Fruit fly (Drosophila melanogaster) whole organism, embryonic: Measurements from ENCODE around the gene CG12081.

Source experiments
- Adf1 ChIP-seq: fragments of 200-800 bp; sonication (Bioruptor generic); IDR thresholded peaks from 2 replicates; pipeline ENCODE4 v1.3.6; 2022; ENCODE audit warnings: missing biosample characterization, missing genetic modification characterization
- Antp ChIP-seq: fragments of 200-800 bp; sonication (Bioruptor generic); optimal IDR thresholded peaks from 3 replicates; lab custom pipeline; 2016; ENCODE audit warnings: missing biosample characterization, missing genetic modification characterization
- Awh ChIP-seq: fragments of 200-800 bp; sonication (Bioruptor generic); IDR thresholded peaks from 2 replicates; pipeline ENCODE4, ENCODE4 v1.3.6; 2022; ENCODE audit warnings: missing biosample characterization, missing genetic modification characterization
- CG11456 ChIP-seq: fragments of 200-800 bp; sonication (Bioruptor generic); IDR thresholded peaks from 3 replicates; pipeline ENCODE4 v1.3.6; 2022; ENCODE audit warnings: missing biosample characterization, missing genetic modification characterization
- CG12299 ChIP-seq: fragments of 200-800 bp; sonication (Bioruptor generic); optimal IDR thresholded peaks from 2 replicates; lab custom pipeline; 2018; ENCODE audit warnings: missing biosample characterization, mild to moderate bottlenecking, missing genetic modification characterization
- CG14860 ChIP-seq: fragments of 200-800 bp; sonication (Bioruptor generic); IDR thresholded peaks from 3 replicates; pipeline ENCODE4 v1.3.6; 2022; ENCODE audit warnings: missing biosample characterization, missing genetic modification characterization; ENCODE audit not compliant: partially characterized antibody
- CG15601 ChIP-seq: fragments of 200-800 bp; sonication (Bioruptor generic); optimal IDR thresholded peaks from 3 replicates; lab custom pipeline; 2019; ENCODE audit warnings: missing biosample characterization, mild to moderate bottlenecking, missing genetic modification characterization, moderate library complexity
- CG1647 ChIP-seq: fragments of 200-800 bp; sonication (Bioruptor generic); optimal IDR thresholded peaks from 3 replicates; lab custom pipeline; 2016; ENCODE audit warnings: missing biosample characterization, missing genetic modification characterization
- CG2116 ChIP-seq: fragments of 200-800 bp; sonication (Bioruptor generic); optimal IDR thresholded peaks from 3 replicates; lab custom pipeline; 2018; ENCODE audit warnings: missing biosample characterization, mild to moderate bottlenecking, missing genetic modification characterization
- CG30403 ChIP-seq: fragments of 200-800 bp; sonication (Bioruptor generic); optimal IDR thresholded peaks from 3 replicates; lab custom pipeline; 2016; ENCODE audit warnings: missing biosample characterization, missing genetic modification characterization
- CG4328 ChIP-seq: fragments of 200-800 bp; sonication (Bioruptor generic); optimal IDR thresholded peaks from 3 replicates; lab custom pipeline; 2017; ENCODE audit warnings: missing biosample characterization, missing genetic modification reagents, missing genetic modification characterization
- CG4404 ChIP-seq: fragments of 200-800 bp; sonication (Bioruptor generic); IDR thresholded peaks from 2 replicates; pipeline ENCODE4 v1.3.6; 2022; ENCODE audit warnings: missing biosample characterization, missing genetic modification characterization
- CG5953 ChIP-seq: fragments of 200-800 bp; sonication (Bioruptor generic); IDR thresholded peaks from 2 replicates; pipeline ENCODE4 v1.3.6; 2022; ENCODE audit warnings: missing biosample characterization, missing genetic modification characterization
- CG6654 ChIP-seq: fragments of 200-800 bp; sonication (Bioruptor generic); optimal IDR thresholded peaks from 2 replicates; lab custom pipeline; 2017; ENCODE audit warnings: missing biosample characterization, mild to moderate bottlenecking, missing genetic modification characterization
- CG7357 ChIP-seq: fragments of 200-800 bp; sonication (Bioruptor generic); IDR thresholded peaks from 3 replicates; pipeline ENCODE4 v1.3.6; 2022; ENCODE audit warnings: missing biosample characterization, missing genetic modification characterization
- CG7372 ChIP-seq: fragments of 200-800 bp; sonication (Bioruptor generic); IDR thresholded peaks from 2 replicates; pipeline ENCODE4 v1.3.6; 2022; ENCODE audit warnings: missing biosample characterization, missing genetic modification characterization
- CG8388 ChIP-seq: fragments of 200-800 bp; sonication (Bioruptor generic); optimal IDR thresholded peaks from 2 replicates; lab custom pipeline; 2019; ENCODE audit warnings: missing biosample characterization, mild to moderate bottlenecking, missing genetic modification characterization, moderate library complexity
- CoRest ChIP-seq: fragments of 200-800 bp; sonication (Bioruptor generic); optimal IDR thresholded peaks from 3 replicates; lab custom pipeline; 2018; ENCODE audit warnings: missing biosample characterization, mild to moderate bottlenecking, missing genetic modification characterization, moderate library complexity
- D ChIP-seq, 2 experiments: fragments of 200-800 bp in 1 of 2; fragments of >200 bp in 1 of 2; sonication (Bioruptor generic) in 1 of 2; optimal IDR thresholded peaks; 2 replicates in 1 of 2; 3 replicates in 1 of 2; lab custom pipeline; 2017; ENCODE audit warnings: mild to moderate bottlenecking in 1 of 2, missing biosample characterization in 1 of 2, missing genetic modification characterization in 1 of 2, missing genetic modification reagents in 1 of 2
- Gsc ChIP-seq: fragments of 200-800 bp; sonication (Bioruptor generic); IDR thresholded peaks from 2 replicates; pipeline ENCODE4 v1.3.6; 2022; ENCODE audit warnings: missing biosample characterization, missing genetic modification characterization
- H15 ChIP-seq: fragments of 200-800 bp; sonication (Bioruptor generic); IDR thresholded peaks from 3 replicates; pipeline ENCODE4 v1.3.6; 2022; ENCODE audit warnings: missing biosample characterization, missing genetic modification characterization
- Hey ChIP-seq: fragments of 200-800 bp; sonication (Bioruptor generic); optimal IDR thresholded peaks from 3 replicates; lab custom pipeline; 2018; ENCODE audit warnings: missing biosample characterization, mild to moderate bottlenecking, missing genetic modification characterization
- Kr ChIP-seq: fragments of 200-800 bp; sonication (Bioruptor generic); optimal IDR thresholded peaks from 2 replicates; lab custom pipeline; 2017; ENCODE audit warnings: missing biosample characterization, mild to moderate bottlenecking, missing genetic modification characterization
- Max ChIP-seq: fragments of 200-800 bp; sonication (Bioruptor generic); optimal IDR thresholded peaks from 2 replicates; lab custom pipeline; 2016; ENCODE audit warnings: missing biosample characterization, mild to moderate bottlenecking, missing genetic modification characterization
- NC2β ChIP-seq: fragments of 200-800 bp; sonication (Bioruptor generic); optimal IDR thresholded peaks from 2 replicates; lab custom pipeline; 2016; ENCODE audit warnings: missing biosample characterization, missing genetic modification characterization
- Oli ChIP-seq: fragments of 200-800 bp; sonication (Bioruptor generic); optimal IDR thresholded peaks from 2 replicates; lab custom pipeline; 2018; ENCODE audit warnings: missing biosample characterization, mild to moderate bottlenecking, missing genetic modification characterization, moderate library complexity
- Scr ChIP-seq: fragments of 200-800 bp; sonication (Bioruptor generic); IDR thresholded peaks from 2 replicates; pipeline ENCODE4 v1.3.6; 2022; ENCODE audit warnings: missing biosample characterization, missing genetic modification characterization; ENCODE audit not compliant: partially characterized antibody
- Sin3A ChIP-seq: fragments of >200 bp; optimal IDR thresholded peaks from 2 replicates; lab custom pipeline; 2018
- Sox102F ChIP-seq: fragments of 200-800 bp; sonication (Bioruptor generic); optimal IDR thresholded peaks from 2 replicates; lab custom pipeline; 2018; ENCODE audit warnings: missing biosample characterization, mild to moderate bottlenecking, missing genetic modification characterization, moderate library complexity
- Taf1 ChIP-seq: fragments of 200-800 bp; sonication (Bioruptor generic); IDR thresholded peaks from 2 replicates; pipeline ENCODE4 v1.3.6; 2022; ENCODE audit warnings: missing biosample characterization, missing genetic modification characterization
- Vsx1 ChIP-seq: fragments of 200-800 bp; sonication (Bioruptor generic); optimal IDR thresholded peaks from 2 replicates; lab custom pipeline; 2017; ENCODE audit warnings: missing biosample characterization, mild to moderate bottlenecking, missing genetic modification characterization, missing genetic modification reagents
- amos ChIP-seq: fragments of 200-800 bp; sonication (Bioruptor generic); IDR thresholded peaks from 2 replicates; pipeline ENCODE4 v1.3.6; 2022; ENCODE audit warnings: missing biosample characterization, missing genetic modification characterization; ENCODE audit not compliant: partially characterized antibody
- bsh ChIP-seq, 2 experiments: fragments of 200-800 bp; sonication (Bioruptor generic); optimal IDR thresholded peaks; 2 replicates each; lab custom pipeline; 2017 to 2018; ENCODE audit warnings: mild to moderate bottlenecking in 2 of 2, missing biosample characterization in 2 of 2, missing genetic modification characterization in 2 of 2, moderate library complexity in 1 of 2
- corto ChIP-seq: fragments of 200-800 bp; sonication (Bioruptor generic); optimal IDR thresholded peaks from 2 replicates; lab custom pipeline; 2016; ENCODE audit warnings: missing biosample characterization, mild to moderate bottlenecking, missing genetic modification characterization, moderate library complexity
- da ChIP-seq: fragments of 200-800 bp; sonication (Bioruptor generic); optimal IDR thresholded peaks from 2 replicates; lab custom pipeline; 2016; ENCODE audit warnings: missing biosample characterization, missing genetic modification characterization
- fru ChIP-seq: fragments of >200 bp; optimal IDR thresholded peaks from 2 replicates; lab custom pipeline; 2017
- gem ChIP-seq: fragments of 200-800 bp; sonication (Bioruptor generic); optimal IDR thresholded peaks from 2 replicates; lab custom pipeline; 2019; ENCODE audit warnings: missing biosample characterization, mild to moderate bottlenecking, missing genetic modification characterization, moderate library complexity
- h ChIP-seq: fragments of >200 bp; optimal IDR thresholded peaks from 2 replicates; lab custom pipeline; 2017
- her ChIP-seq: fragments of 200-800 bp; sonication (Bioruptor generic); optimal IDR thresholded peaks from 2 replicates; lab custom pipeline; 2016; ENCODE audit warnings: missing biosample characterization, missing genetic modification characterization
- ind ChIP-seq: fragments of 200-800 bp; sonication (Bioruptor generic); optimal IDR thresholded peaks from 3 replicates; lab custom pipeline; 2016; ENCODE audit warnings: missing biosample characterization, missing genetic modification characterization
- kay ChIP-seq: fragments of 200-800 bp; sonication (Bioruptor generic); optimal IDR thresholded peaks from 2 replicates; lab custom pipeline; 2016; ENCODE audit warnings: missing biosample characterization, missing genetic modification characterization
- luna ChIP-seq: fragments of 200-800 bp; sonication (Bioruptor generic); optimal IDR thresholded peaks from 2 replicates; lab custom pipeline; 2016; ENCODE audit warnings: missing biosample characterization, missing genetic modification characterization
- pfk ChIP-seq: fragments of 200-800 bp; sonication (Bioruptor generic); optimal IDR thresholded peaks from 2 replicates; lab custom pipeline; 2018; ENCODE audit warnings: missing biosample characterization, mild to moderate bottlenecking, missing genetic modification characterization, moderate library complexity
- prd ChIP-seq, 3 experiments: fragments of >200 bp in 2 of 3; fragments of 200-800 bp in 1 of 3; sonication (Bioruptor generic) in 1 of 3; optimal IDR thresholded peaks in 2 of 3; IDR thresholded peaks in 1 of 3; 2 replicates in 2 of 3; 3 replicates in 1 of 3; pipeline versions ENCODE4 v1.3.6 to Lab custom; 2017 to 2022; ENCODE audit warnings: missing biosample characterization in 1 of 3, missing genetic modification characterization in 1 of 3
- ro ChIP-seq: fragments of 200-800 bp; sonication (Bioruptor generic); IDR thresholded peaks from 2 replicates; pipeline ENCODE4 v1.3.6; 2022; ENCODE audit warnings: missing biosample characterization, missing genetic modification characterization
- sima ChIP-seq: fragments of 200-800 bp; sonication (Bioruptor generic); optimal IDR thresholded peaks from 2 replicates; lab custom pipeline; 2016; ENCODE audit warnings: missing biosample characterization, missing genetic modification characterization
- tap ChIP-seq: fragments of 200-800 bp; optimal IDR thresholded peaks from 3 replicates; lab custom pipeline; 2019; ENCODE audit warnings: missing biosample characterization, mild to moderate bottlenecking, missing genetic modification characterization, moderate library complexity
- trh ChIP-seq: fragments of 200-800 bp; sonication (Bioruptor generic); optimal IDR thresholded peaks from 2 replicates; lab custom pipeline; 2016; ENCODE audit warnings: missing biosample characterization, missing genetic modification characterization
- tx ChIP-seq: fragments of 200-800 bp; sonication (Bioruptor generic); optimal IDR thresholded peaks from 2 replicates; lab custom pipeline; 2016; ENCODE audit warnings: missing biosample characterization, missing genetic modification characterization
- vnd ChIP-seq: fragments of 200-800 bp; sonication (Bioruptor generic); IDR thresholded peaks from 3 replicates; pipeline ENCODE4 v1.3.6; 2022; ENCODE audit warnings: missing biosample characterization, missing genetic modification characterization; ENCODE audit not compliant: partially characterized antibody
- wor ChIP-seq: fragments of 200-800 bp; sonication (Bioruptor generic); IDR thresholded peaks from 2 replicates; pipeline ENCODE4 v1.3.6; 2022; ENCODE audit warnings: missing biosample characterization, missing genetic modification characterization

The CG12081 gene

DNA sequence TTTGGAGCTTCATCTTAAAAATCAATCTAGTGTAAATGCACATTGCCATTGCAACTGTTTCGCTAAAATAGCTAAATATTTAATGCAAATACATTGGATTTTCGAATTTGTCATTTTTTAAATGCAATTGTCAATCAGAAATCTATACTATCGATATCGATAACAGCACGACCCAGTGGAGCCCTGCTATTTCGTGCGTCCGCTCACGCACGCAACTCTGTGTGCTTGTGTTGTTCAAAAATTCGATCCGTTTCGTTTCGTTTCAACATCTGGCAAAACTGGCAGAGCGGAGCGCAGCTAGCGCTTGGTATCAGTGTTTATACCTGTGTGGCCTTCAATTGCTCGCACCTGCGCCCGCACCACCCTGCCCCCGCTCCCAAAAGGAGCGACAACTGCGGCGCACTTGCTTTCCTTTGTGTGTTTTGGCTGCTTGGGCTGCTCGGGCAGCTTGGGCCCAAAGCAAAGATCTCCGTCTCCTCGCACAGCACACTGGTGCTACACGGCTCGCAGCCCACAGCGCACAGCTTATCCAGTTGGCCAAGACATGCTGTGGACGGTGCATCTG is at the start of gene CG12081 (continued):
- TF ChIP-seq Awh (GFP tag; lab: Robert Waterston, UW) (no peak), wor (GFP tag; lab: Robert Waterston, UW) (no peak), h (lab: Kevin White, UChicago) (no peak), CG4328 (no peak), bsh (GFP tag; optimal IDR thresholded peaks at IDR 0.05; lab: Kevin White, UChicago) (no peak), CG15601 (tag; lab: Kevin White, UChicago) (no peak), NC2β (GFP tag; lab: Kevin White, UChicago) (no peak), Max (no peak), sima (GFP tag; lab: Kevin White, UChicago) (no peak), CG1647 (GFP tag; lab: Kevin White, UChicago) (no peak), ro (GFP tag; lab: Robert Waterston, UW) (no peak), tap (no peak), Antp (peak; percentile 3), trh (GFP tag; lab: Kevin White, UChicago) (no peak), CG11456 (GFP tag; lab: Robert Waterston, UW) (no peak), Gsc (GFP tag; lab: Robert Waterston, UW) (no peak), fru (no peak), Sin3A (lab: Kevin White, UChicago) (peak; percentile 30), corto (no peak), Sox102F (GFP tag; lab: Kevin White, UChicago) (no peak), CG30403 (GFP tag; lab: Kevin White, UChicago) (no peak), tx (no peak), CG12299 (no peak), Hey (tag; lab: Kevin White, UChicago) (no peak), Adf1 (GFP tag; lab: Robert Waterston, UW) (peak; percentile 29; the same call in 1 of the 2 replicates), CG8388 (GFP tag; lab: Kevin White, UChicago) (no peak), vnd (GFP tag; lab: Robert Waterston, UW) (peak; percentile 86), CG2116 (peak; percentile 96), Scr (GFP tag; lab: Robert Waterston, UW) (peak; percentile 87), H15 (no peak), Vsx1 (GFP tag; lab: Kevin White, UChicago) (no peak), CG4404 (GFP tag; lab: Robert Waterston, UW) (no peak), CG14860 (GFP tag; lab: Robert Waterston, UW) (peak; percentile 87), ind (GFP tag; lab: Kevin White, UChicago) (no peak), pfk (GFP tag; lab: Kevin White, UChicago) (peak; percentile 96), Taf1 (no peak), Kr (GFP tag; lab: Kevin White, UChicago) (no peak), CG5953 (GFP tag; lab: Robert Waterston, UW) (no peak), gem (tag; lab: Kevin White, UChicago) (no peak), kay (GFP tag; lab: Kevin White, UChicago) (no peak), CG7357 (GFP tag; lab: Robert Waterston, UW) (peak; percentile 94), Oli (tag; lab: Kevin White, UChicago) (no peak), CG6654 (GFP tag; lab: Kevin White, UChicago) (no peak), amos (GFP tag; lab: Robert Waterston, UW) (peak; percentile 92), her (GFP tag; lab: Kevin White, UChicago) (no peak), prd (optimal IDR thresholded peaks at IDR 0.05; lab: Kevin White, UChicago) (no peak), prd (GFP tag; IDR thresholded peaks at IDR 0.05; lab: Robert Waterston, UW) (no peak), D (optimal IDR thresholded peaks at IDR 0.05; lab: Kevin White, UChicago) (no peak), D (GFP tag; optimal IDR thresholded peaks at IDR 0.05; lab: Kevin White, UChicago) (no peak), CG7372 (GFP tag; lab: Robert Waterston, UW) (no peak), CoRest (tag; lab: Kevin White, UChicago) (peak; percentile 27), da (GFP tag; lab: Kevin White, UChicago) (no peak), luna (GFP tag; lab: Kevin White, UChicago) (no peak)
